Worm (Caenorhabditis elegans): ENCODE data around the gene C17G10.7.

The C17G10.7 gene

ce11 chrII:5599326-5600044, 8.2 kb downstream of the C17G10.7 start, which contains the start of gene C17G10.10 (continued):
- no peak for TF ChIP-seq lin-11 (tag; optimal IDR thresholded peaks at IDR 0.05)

- TF ChIP-seq lin-11 (tag; optimal IDR thresholded peaks at IDR 0.05) = no peak
- no peak for TF ChIP-seq elt-3 (tag; optimal IDR thresholded peaks at IDR 0.05)
- TF ChIP-seq blmp-1 (tag; optimal IDR thresholded peaks at IDR 0.05; ENCODE audit: insufficient read depth) = no peak
These were observed 11.4 kb downstream of the C17G10.7 start, which contains the start of gene C17G10.1 for ce11 chrII:5596247-5596646. Gene C17G10.1, plus strand, starts transcription at chrII:5596547.

ce11 chrII:5594210-5594764, 13.4 kb downstream of the C17G10.7 start, which contains the start of gene ttc-4:
Gene ttc-4, plus strand, starts transcription at chrII:5594714.
- TF ChIP-seq ztf-4 (tag; optimal IDR thresholded peaks at IDR 0.05) = no peak
- no peak for TF ChIP-seq nhr-77 (tag; optimal IDR thresholded peaks at IDR 0.05)
- no peak for TF ChIP-seq mdl-1 (tag; optimal IDR thresholded peaks at IDR 0.05)
- TF ChIP-seq mbf-1 (tag; optimal IDR thresholded peaks at IDR 0.05) = no peak
- TF ChIP-seq nhr-237 (tag; optimal IDR thresholded peaks at IDR 0.05) = no peak
- peak; percentile 4 for TF ChIP-seq F13H6.1 (tag; optimal IDR thresholded peaks at IDR 0.05)
- TF ChIP-seq nhr-129 (tag; optimal IDR thresholded peaks at IDR 0.05) = peak; percentile 27
- no peak for TF ChIP-seq unc-62 (GFP tag; optimal IDR thresholded peaks at IDR 0.05)
- no peak for TF ChIP-seq sem-4 (tag; optimal IDR thresholded peaks at IDR 0.05)
- no peak for TF ChIP-seq Y55F3AM.14 (GFP tag; optimal IDR thresholded peaks at IDR 0.05)
- TF ChIP-seq lin-11 (tag; optimal IDR thresholded peaks at IDR 0.05) = no peak
- TF ChIP-seq ztf-1 (GFP tag; conservative IDR thresholded peaks at IDR 0.05) = no peak
- TF ChIP-seq blmp-1 (tag; optimal IDR thresholded peaks at IDR 0.05; ENCODE audit: insufficient read depth) = no peak
- no peak for TF ChIP-seq ztf-11 (tag; optimal IDR thresholded peaks at IDR 0.05)
- TF ChIP-seq sma-3 (GFP tag; optimal IDR thresholded peaks at IDR 0.05) = peak; percentile 20
- TF ChIP-seq sma-9 (GFP tag; optimal IDR thresholded peaks at IDR 0.05) = no peak
- TF ChIP-seq sma-9 (tag; optimal IDR thresholded peaks at IDR 0.05) = no peak
- no peak for TF ChIP-seq lin-39 (tag; optimal IDR thresholded peaks at IDR 0.05)
- peak; percentile 22 for TF ChIP-seq nhr-25 (tag; optimal IDR thresholded peaks at IDR 0.05)
- TF ChIP-seq fos-1 (tag; optimal IDR thresholded peaks at IDR 0.05) = peak; percentile 25
- peak; percentile 27 for TF ChIP-seq lin-13 (GFP tag; optimal IDR thresholded peaks at IDR 0.05)
- peak; percentile 28 for TF ChIP-seq crh-2 (tag; optimal IDR thresholded peaks at IDR 0.05)
- TF ChIP-seq lsy-2 (tag; optimal IDR thresholded peaks at IDR 0.05) = peak in 1 of 2 experiments; percentile 66
- no peak for TF ChIP-seq ceh-16 (tag; optimal IDR thresholded peaks at IDR 0.05)
- no peak for TF ChIP-seq dmd-4 (tag; optimal IDR thresholded peaks at IDR 0.05)
- no peak for TF ChIP-seq skn-1 (tag; optimal IDR thresholded peaks at IDR 0.05)
- TF ChIP-seq nhr-11 (tag; optimal IDR thresholded peaks at IDR 0.05) = no peak
- TF ChIP-seq nhr-10 (tag; optimal IDR thresholded peaks at IDR 0.05) = no peak
- peak; percentile 76 for TF ChIP-seq unc-55 (GFP tag; optimal IDR thresholded peaks at IDR 0.05)
- TF ChIP-seq unc-39 (tag; optimal IDR thresholded peaks at IDR 0.05) = no peak
- TF ChIP-seq snpc-4 (tag; optimal IDR thresholded peaks at IDR 0.05) = no peak
- no peak for TF ChIP-seq nhr-21 (tag; optimal IDR thresholded peaks at IDR 0.05)
- no peak for TF ChIP-seq ZK546.5 (tag; optimal IDR thresholded peaks at IDR 0.05)
- TF ChIP-seq ceh-82 (tag; optimal IDR thresholded peaks at IDR 0.05) = no peak
- TF ChIP-seq peb-1 (tag; optimal IDR thresholded peaks at IDR 0.05) = no peak
- no peak for TF ChIP-seq elt-1 (tag; optimal IDR thresholded peaks at IDR 0.05)
- TF ChIP-seq egl-27 (tag; optimal IDR thresholded peaks at IDR 0.05) = no peak
- no peak for TF ChIP-seq aly-2 (tag; optimal IDR thresholded peaks at IDR 0.05)
- no peak for TF ChIP-seq gmeb-1 (tag; optimal IDR thresholded peaks at IDR 0.05)
- TF ChIP-seq zag-1 (tag; optimal IDR thresholded peaks at IDR 0.05) = no peak
- TF ChIP-seq nhr-23 (tag; optimal IDR thresholded peaks at IDR 0.05) = no peak
- TF ChIP-seq elt-3 (tag; optimal IDR thresholded peaks at IDR 0.05) = no peak
- TF ChIP-seq nhr-12 (tag; optimal IDR thresholded peaks at IDR 0.05) = no peak
- TF ChIP-seq alr-1 (tag; optimal IDR thresholded peaks at IDR 0.05) = no peak
- TF ChIP-seq C34F6.9 (tag; optimal IDR thresholded peaks at IDR 0.05) = peak; percentile 68
- no peak for TF ChIP-seq mab-5 (tag; optimal IDR thresholded peaks at IDR 0.05)
- no peak for TF ChIP-seq ama-1 (optimal IDR thresholded peaks at IDR 0.05)
- TF ChIP-seq nhr-6 (tag; optimal IDR thresholded peaks at IDR 0.05) = no peak
- TF ChIP-seq R02D3.7 (tag; optimal IDR thresholded peaks at IDR 0.05) = no peak

Data from whole organism, L2 larva.